Worm (Caenorhabditis elegans) whole organism, midembryonic: ENCODE results near the gene nspg-3.

Experiments used
- flt-1 ChIP-seq: fragments of 200-800 bp; sonication (Bioruptor generic); IDR thresholded peaks from 2 replicates; pipeline ENCODE4 v1.3.6; 2022; ENCODE audit warnings: missing genetic modification characterization, missing compliant biosample characterization
- tab-1 ChIP-seq: fragments of 200-800 bp; sonication (Bioruptor generic); IDR thresholded peaks from 2 replicates; pipeline ENCODE4 v1.3.6; 2022; ENCODE audit warnings: missing genetic modification characterization, missing compliant biosample characterization
- ztf-23 ChIP-seq: fragments of 200-800 bp; sonication (Bioruptor generic); IDR thresholded peaks from 2 replicates; pipeline ENCODE4 v1.3.6; 2022; ENCODE audit warnings: missing genetic modification reagents, missing genetic modification characterization, missing compliant biosample characterization

- TF ChIP-seq tab-1 (GFP tag; lab: Robert Waterston, UW) (no peak), ztf-23 (GFP tag; lab: Robert Waterston, UW) (no peak), flt-1 (GFP tag; lab: Robert Waterston, UW) (no peak)
These were observed 8.9 kb upstream of the nspg-3 start, which contains the start of gene F21H12.3 for ce11 chrII:6082620-6083019.
